Fruit fly (Drosophila melanogaster) whole organism, embryonic: ENCODE measurements around the gene Tsp5D.

Experiments
- CG10267 ChIP-seq: fragments of 200-800 bp; sonication (Bioruptor generic); optimal IDR thresholded peaks from 2 replicates; lab custom pipeline; 2018; ENCODE audit warnings: missing biosample characterization, mild to moderate bottlenecking, missing genetic modification characterization, moderate library complexity
- CG10543 ChIP-seq: fragments of 200-800 bp; sonication (Bioruptor generic); optimal IDR thresholded peaks from 3 replicates; lab custom pipeline; 2017; ENCODE audit warnings: missing biosample characterization, mild to moderate bottlenecking, missing genetic modification characterization, moderate library complexity
- CG12071 ChIP-seq: fragments of 200-800 bp; sonication (Bioruptor generic); optimal IDR thresholded peaks from 3 replicates; lab custom pipeline; 2018; ENCODE audit warnings: missing biosample characterization, mild to moderate bottlenecking, missing genetic modification characterization
- CG12104 ChIP-seq: fragments of 200-800 bp; sonication (Bioruptor generic); optimal IDR thresholded peaks from 3 replicates; lab custom pipeline; 2016; ENCODE audit warnings: missing biosample characterization, missing genetic modification characterization
- CG12155 ChIP-seq: fragments of 200-800 bp; sonication (Bioruptor generic); optimal IDR thresholded peaks from 3 replicates; lab custom pipeline; 2016; ENCODE audit warnings: missing biosample characterization, missing genetic modification characterization
- CG15514 ChIP-seq: fragments of 200-800 bp; sonication (Bioruptor generic); optimal IDR thresholded peaks from 3 replicates; lab custom pipeline; 2017; ENCODE audit warnings: missing biosample characterization, missing genetic modification characterization, mild to moderate bottlenecking, moderate library complexity, missing genetic modification reagents
- CG15601 ChIP-seq: fragments of 200-800 bp; sonication (Bioruptor generic); optimal IDR thresholded peaks from 3 replicates; lab custom pipeline; 2019; ENCODE audit warnings: missing biosample characterization, mild to moderate bottlenecking, missing genetic modification characterization, moderate library complexity
- CG17385 ChIP-seq: fragments of 200-800 bp; sonication (Bioruptor generic); optimal IDR thresholded peaks from 3 replicates; lab custom pipeline; 2018; ENCODE audit warnings: missing biosample characterization, mild to moderate bottlenecking, missing genetic modification characterization
- CG17612 ChIP-seq: fragments of 200-800 bp; sonication (Bioruptor generic); IDR thresholded peaks from 2 replicates; pipeline ENCODE4 v1.3.6; 2022; ENCODE audit warnings: missing biosample characterization, missing genetic modification characterization
- CG3065 ChIP-seq: fragments of 200-800 bp; sonication (Bioruptor generic); optimal IDR thresholded peaks from 2 replicates; lab custom pipeline; 2016; ENCODE audit warnings: missing biosample characterization, missing genetic modification characterization
- CG3407 ChIP-seq: fragments of 200-800 bp; sonication (Bioruptor generic); optimal IDR thresholded peaks from 2 replicates; lab custom pipeline; 2018; ENCODE audit warnings: missing biosample characterization, mild to moderate bottlenecking, missing genetic modification characterization
- CG3847 ChIP-seq: fragments of 200-800 bp; sonication (Bioruptor generic); IDR thresholded peaks from 2 replicates; pipeline ENCODE4 v1.3.6; 2022; ENCODE audit warnings: missing biosample characterization, missing genetic modification characterization
- CG4707 ChIP-seq: fragments of 200-800 bp; sonication (Bioruptor generic); optimal IDR thresholded peaks from 2 replicates; lab custom pipeline; 2018; ENCODE audit warnings: missing biosample characterization, mild to moderate bottlenecking, missing genetic modification characterization, moderate library complexity
- CG5180 ChIP-seq: fragments of 200-800 bp; sonication (Bioruptor generic); optimal IDR thresholded peaks from 3 replicates; lab custom pipeline; 2017; ENCODE audit warnings: missing biosample characterization, missing genetic modification characterization, mild to moderate bottlenecking, moderate library complexity, missing genetic modification reagents
- CG6791 ChIP-seq: fragments of 200-800 bp; sonication (Bioruptor generic); IDR thresholded peaks from 3 replicates; pipeline ENCODE4 v1.3.6; 2022; ENCODE audit warnings: missing biosample characterization, missing genetic modification characterization; ENCODE audit not compliant: partially characterized antibody
- CG7357 ChIP-seq: fragments of 200-800 bp; sonication (Bioruptor generic); IDR thresholded peaks from 3 replicates; pipeline ENCODE4 v1.3.6; 2022; ENCODE audit warnings: missing biosample characterization, missing genetic modification characterization
- CG7839 ChIP-seq: fragments of 200-800 bp; sonication (Bioruptor generic); optimal IDR thresholded peaks from 3 replicates; lab custom pipeline; 2018; ENCODE audit warnings: missing biosample characterization, mild to moderate bottlenecking, missing genetic modification characterization, moderate library complexity
- CG8388 ChIP-seq: fragments of 200-800 bp; sonication (Bioruptor generic); optimal IDR thresholded peaks from 2 replicates; lab custom pipeline; 2019; ENCODE audit warnings: missing biosample characterization, mild to moderate bottlenecking, missing genetic modification characterization, moderate library complexity
- Dek ChIP-seq: fragments of 200-800 bp; sonication (Bioruptor generic); optimal IDR thresholded peaks from 3 replicates; lab custom pipeline; 2019; ENCODE audit warnings: missing biosample characterization, mild to moderate bottlenecking, missing genetic modification characterization, moderate library complexity
- Drgx ChIP-seq: fragments of 200-800 bp; sonication (Bioruptor generic); IDR thresholded peaks from 2 replicates; pipeline ENCODE4 v1.3.6; 2022; ENCODE audit warnings: missing biosample characterization, missing genetic modification characterization
- E2f2 ChIP-seq: fragments of 200-800 bp; sonication (Bioruptor generic); IDR thresholded peaks from 2 replicates; pipeline ENCODE4 v1.3.6; 2022; ENCODE audit warnings: missing biosample characterization, missing genetic modification characterization
- Ets65A ChIP-seq: fragments of 200-800 bp; sonication (Bioruptor generic); peaks from one replicate; lab custom pipeline; 2016; ENCODE audit warnings: missing biosample characterization, missing genetic modification characterization
- Jarid2 ChIP-seq: fragments of 200-800 bp; sonication (Bioruptor generic); optimal IDR thresholded peaks from 3 replicates; lab custom pipeline; 2017; ENCODE audit warnings: mild to moderate bottlenecking, missing biosample characterization, missing genetic modification reagents, missing genetic modification characterization
- Lhr ChIP-seq: fragments of 200-800 bp; sonication (Bioruptor generic); optimal IDR thresholded peaks from 3 replicates; lab custom pipeline; 2017; ENCODE audit warnings: mild to moderate bottlenecking, missing biosample characterization, missing genetic modification reagents, missing genetic modification characterization
- Oaz ChIP-seq: fragments of 200-800 bp; sonication (Bioruptor generic); IDR thresholded peaks from 2 replicates; pipeline ENCODE4 v1.3.6; 2022; ENCODE audit warnings: missing biosample characterization, missing genetic modification characterization
- Rfx ChIP-seq: fragments of 200-800 bp; sonication (Bioruptor generic); IDR thresholded peaks from 2 replicates; pipeline ENCODE4 v1.3.6; 2022; ENCODE audit warnings: missing biosample characterization, missing genetic modification characterization
- abd-A ChIP-seq: fragments of 200-800 bp; sonication (Bioruptor generic); optimal IDR thresholded peaks from 3 replicates; lab custom pipeline; 2019; ENCODE audit warnings: missing biosample characterization, mild to moderate bottlenecking, missing genetic modification characterization, moderate library complexity
- ac ChIP-seq: fragments of 200-800 bp; sonication (Bioruptor generic); optimal IDR thresholded peaks from 3 replicates; lab custom pipeline; 2017; ENCODE audit warnings: missing biosample characterization, mild to moderate bottlenecking, missing genetic modification characterization
- cas ChIP-seq: fragments of 200-800 bp; sonication (Bioruptor generic); IDR thresholded peaks from 2 replicates; pipeline ENCODE4 v1.3.6; 2022; ENCODE audit warnings: missing biosample characterization, missing genetic modification characterization
- corto ChIP-seq: fragments of 200-800 bp; sonication (Bioruptor generic); optimal IDR thresholded peaks from 2 replicates; lab custom pipeline; 2016; ENCODE audit warnings: missing biosample characterization, mild to moderate bottlenecking, missing genetic modification characterization, moderate library complexity
- emc ChIP-seq: fragments of 200-800 bp; sonication (Bioruptor generic); optimal IDR thresholded peaks from 2 replicates; lab custom pipeline; 2016; ENCODE audit warnings: missing biosample characterization, missing genetic modification characterization
- ewg ChIP-seq: fragments of 200-800 bp; sonication (Bioruptor generic); optimal IDR thresholded peaks from 3 replicates; lab custom pipeline; 2017; ENCODE audit warnings: mild to moderate bottlenecking, missing biosample characterization, missing genetic modification reagents, missing genetic modification characterization
- fd96Cb ChIP-seq: fragments of 200-800 bp; sonication (Bioruptor generic); optimal IDR thresholded peaks from 2 replicates; lab custom pipeline; 2018; ENCODE audit warnings: missing biosample characterization, mild to moderate bottlenecking, missing genetic modification characterization, moderate library complexity
- gsb ChIP-seq: fragments of 200-800 bp; sonication (Bioruptor generic); IDR thresholded peaks from 2 replicates; pipeline ENCODE4 v1.3.6; 2022; ENCODE audit warnings: missing biosample characterization, missing genetic modification characterization
- lilli ChIP-seq: fragments of 200-800 bp; sonication (Bioruptor generic); optimal IDR thresholded peaks from 3 replicates; lab custom pipeline; 2016; ENCODE audit warnings: missing biosample characterization, missing genetic modification characterization
- pros ChIP-seq: fragments of 200-800 bp; sonication (Bioruptor generic); optimal IDR thresholded peaks from 3 replicates; lab custom pipeline; 2019; ENCODE audit warnings: missing biosample characterization, mild to moderate bottlenecking, missing genetic modification characterization, moderate library complexity
- run ChIP-seq: fragments of 200-800 bp; sonication (Bioruptor generic); optimal IDR thresholded peaks from 3 replicates; lab custom pipeline; 2018; ENCODE audit warnings: missing biosample characterization, mild to moderate bottlenecking, missing genetic modification characterization
- sens ChIP-seq: fragments of 200-800 bp; sonication (Bioruptor generic); peaks from one replicate; lab custom pipeline; 2016; ENCODE audit warnings: missing biosample characterization, missing genetic modification characterization
- slp2 ChIP-seq: fragments of 200-800 bp; sonication (Bioruptor generic); optimal IDR thresholded peaks from 2 replicates; lab custom pipeline; 2016; ENCODE audit warnings: missing biosample characterization, missing genetic modification characterization
- sqz ChIP-seq: fragments of 200-800 bp; sonication (Bioruptor generic); optimal IDR thresholded peaks from 3 replicates; lab custom pipeline; 2018; ENCODE audit warnings: missing biosample characterization, mild to moderate bottlenecking, missing genetic modification characterization
- stwl ChIP-seq: fragments of 200-800 bp; sonication (Bioruptor generic); optimal IDR thresholded peaks from 3 replicates; lab custom pipeline; 2018; ENCODE audit warnings: missing biosample characterization, mild to moderate bottlenecking, missing genetic modification characterization, moderate library complexity
- unc-4 ChIP-seq: fragments of 200-800 bp; sonication (Bioruptor generic); IDR thresholded peaks from 2 replicates; pipeline ENCODE4 v1.3.6; 2022; ENCODE audit warnings: missing biosample characterization, missing genetic modification characterization; ENCODE audit not compliant: partially characterized antibody

The Tsp5D gene

DNA sequence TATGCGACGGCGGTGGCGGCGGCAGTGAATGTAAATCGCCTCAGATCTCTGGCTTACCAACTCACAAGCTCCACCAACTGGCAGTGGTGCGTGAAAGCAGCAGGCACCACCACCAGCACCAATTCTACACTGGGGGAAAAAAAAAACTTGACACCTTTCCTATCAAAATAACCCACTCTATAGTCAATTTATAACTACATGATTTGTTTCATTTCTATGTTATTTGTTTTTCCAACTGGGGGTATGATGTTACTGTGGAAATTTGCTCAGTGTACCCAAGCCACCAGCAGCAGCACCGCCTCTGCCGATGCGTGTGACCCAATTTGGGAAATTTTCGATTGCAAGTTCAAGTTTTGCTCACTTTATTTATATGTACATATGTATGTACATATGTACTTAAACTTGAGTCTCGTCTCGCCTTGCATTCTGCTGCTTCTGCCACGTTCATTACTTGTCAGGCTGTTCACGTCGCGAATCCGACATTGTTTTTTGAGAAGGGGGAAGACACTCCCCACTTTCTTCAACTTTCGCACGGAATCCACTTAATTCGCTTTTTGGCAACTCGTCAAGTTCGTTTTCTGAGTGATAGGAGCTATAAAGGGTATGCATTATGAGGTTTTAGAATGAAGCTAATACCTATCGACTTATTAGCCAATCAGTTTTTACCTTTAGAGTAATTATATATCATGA, 15.4 kb downstream of the Tsp5D start (continued):
- TF ChIP-seq unc-4 (GFP tag; lab: Robert Waterston, UW) (no peak), cas (GFP tag; lab: Robert Waterston, UW) (no peak), CG3065 (no peak), corto (GFP tag; lab: Kevin White, UChicago) (no peak), Dek (tag; lab: Kevin White, UChicago) (no peak), run (tag; lab: Kevin White, UChicago) (no peak), CG10267 (tag; lab: Kevin White, UChicago) (no peak), Rfx (GFP tag; lab: Robert Waterston, UW) (no peak), pros (GFP tag; lab: Kevin White, UChicago) (no peak), fd96Cb (tag; lab: Kevin White, UChicago) (peak; percentile 33), CG8388 (GFP tag; lab: Kevin White, UChicago) (peak; percentile 20), ac (GFP tag; lab: Kevin White, UChicago) (no peak), CG12155 (no peak)

DNA sequence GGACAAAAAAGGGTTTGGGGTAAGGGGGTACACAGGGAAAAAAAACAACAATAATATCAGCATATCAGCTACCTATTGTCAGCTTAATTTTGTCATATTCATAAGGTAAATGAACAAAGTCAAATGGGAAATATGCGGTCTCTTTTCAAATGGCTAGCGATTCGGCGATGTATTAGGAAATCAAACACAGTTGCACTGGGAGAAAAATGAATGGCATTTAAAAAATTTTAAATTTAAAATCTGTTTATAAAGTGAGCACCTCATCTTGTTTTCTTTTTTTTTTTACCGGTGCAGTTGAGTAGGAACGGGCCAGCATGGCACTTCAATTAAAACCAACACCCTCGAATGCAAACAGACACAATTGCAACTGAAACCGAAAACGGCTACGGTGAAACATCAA, 20.6 kb downstream of the Tsp5D start:
- no peak for TF ChIP-seq CG12071
- peak; percentile 1 for TF ChIP-seq sens (GFP tag; lab: Kevin White, UChicago)

DNA sequence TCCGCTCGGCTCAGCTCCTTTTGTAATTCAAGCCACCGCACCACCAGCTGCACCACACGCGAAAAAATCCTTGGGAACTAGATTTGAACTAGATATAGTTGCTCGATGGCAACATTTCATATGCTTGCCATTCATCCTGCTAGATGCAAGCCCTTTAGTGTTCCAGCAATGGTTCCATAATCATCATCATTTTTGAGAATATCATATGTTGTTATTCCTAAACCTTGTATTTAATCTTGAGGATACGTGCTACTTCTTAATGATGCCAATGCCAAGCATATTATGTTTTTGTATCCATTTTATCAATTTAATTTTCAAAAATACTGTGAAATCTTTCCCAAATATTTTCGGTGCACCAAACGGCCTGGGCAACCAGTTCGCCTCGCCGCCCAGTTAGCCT, 21.8 kb downstream of the Tsp5D start:
- TF ChIP-seq CG17385 (no peak), CG3847 (GFP tag; lab: Robert Waterston, UW) (no peak), Drgx (peak; percentile 50; the same call in 1 of the 2 replicates), CG12104 (no peak), slp2 (GFP tag; lab: Kevin White, UChicago) (no peak), CG10543 (GFP tag; lab: Kevin White, UChicago) (no peak)

- no peak for TF ChIP-seq CG15601 (tag; lab: Kevin White, UChicago)
- TF ChIP-seq Drgx, result 0 out of 2 replicates have a peak, but pooled peaks have one; percentile 7
- peak; percentile 31 for TF ChIP-seq Ets65A (GFP tag; lab: Kevin White, UChicago)
- TF ChIP-seq abd-A (tag; lab: Kevin White, UChicago), result no peak
- TF ChIP-seq run (tag; lab: Kevin White, UChicago), result no peak
- TF ChIP-seq lilli, result no peak
- no peak for TF ChIP-seq CG17612 (GFP tag; lab: Robert Waterston, UW)
- TF ChIP-seq Oaz, result no peak
- no peak for TF ChIP-seq CG7357 (GFP tag; lab: Robert Waterston, UW)
- no peak for TF ChIP-seq CG3407
Measured at dm6 chrX:6050935-6051656, 23.6 kb downstream of the Tsp5D start.

DNA sequence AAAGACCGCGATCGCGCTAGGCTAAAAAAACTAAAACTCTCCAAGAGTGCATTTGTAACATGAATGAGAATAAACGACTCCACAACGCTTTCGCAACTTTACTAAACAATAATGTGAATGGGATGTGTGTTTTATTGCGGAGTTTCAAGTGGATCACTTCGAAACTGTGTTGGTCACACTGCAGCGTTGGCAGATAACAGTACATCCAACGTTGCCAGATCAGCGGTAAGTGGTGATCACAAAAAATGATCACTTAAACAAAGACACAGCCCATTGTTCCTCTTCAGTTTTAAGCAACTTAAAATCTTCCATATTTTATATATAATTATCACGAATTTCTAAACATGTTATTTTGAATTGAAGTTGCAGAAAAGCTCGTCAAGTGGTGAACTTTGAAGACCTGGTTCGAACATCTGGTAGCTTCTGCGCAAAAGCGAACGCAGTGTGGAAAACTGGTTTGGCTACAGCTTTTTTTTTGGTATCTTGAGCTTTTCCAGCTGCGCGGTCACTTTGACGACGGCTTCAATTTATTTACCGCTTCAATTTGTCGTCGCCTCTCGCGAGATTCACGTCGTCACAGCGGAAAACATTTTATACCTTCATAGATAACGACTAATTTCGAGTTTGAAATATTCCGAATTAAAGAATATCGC, 24.2 kb downstream of the Tsp5D start, which contains the start of gene CG5921:
CG5921 (plus strand) TSS at position 547 of the 653 bp plus-strand sequence.
- TF ChIP-seq Lhr (peak; percentile 38), sqz (GFP tag; lab: Kevin White, UChicago) (peak; percentile 54), CG7839 (tag; lab: Kevin White, UChicago) (no peak), CG4707 (no peak), emc (no peak), gsb (GFP tag; lab: Robert Waterston, UW) (no peak), CG15514 (GFP tag; lab: Kevin White, UChicago) (peak; percentile 5), CG5180 (GFP tag; lab: Kevin White, UChicago) (no peak), CG15601 (tag; lab: Kevin White, UChicago) (peak; percentile 2), stwl (peak; percentile 82), Jarid2 (GFP tag; lab: Kevin White, UChicago) (peak; percentile 22), E2f2 (GFP tag; lab: Robert Waterston, UW) (peak; percentile 60), CG6791 (peak; percentile 27; the same call in 1 of the 3 replicates), ewg (GFP tag; lab: Kevin White, UChicago) (peak; percentile 50)
